Worm (Caenorhabditis elegans) whole organism, L3 larva: ENCODE results near the gene Y4C6B.3.

Source experiments
- R02D3.7 ChIP-seq: fragments of 150-350 bp; optimal IDR thresholded peaks from 2 replicates; lab custom pipeline; 2014; ENCODE audit warnings: missing biosample characterization, missing genetic modification characterization
- ZK546.5 ChIP-seq: sonication (generic microtip); optimal IDR thresholded peaks from 2 replicates; lab custom pipeline; 2017; ENCODE audit warnings: missing biosample characterization, missing genetic modification characterization
- aly-2 ChIP-seq: fragments of 150-350 bp; optimal IDR thresholded peaks from 2 replicates; lab custom pipeline; 2014; ENCODE audit warnings: missing biosample characterization, missing genetic modification characterization
- ceh-16 ChIP-seq: sonication (generic microtip); optimal IDR thresholded peaks from 2 replicates; lab custom pipeline; 2017; ENCODE audit warnings: missing biosample characterization, missing genetic modification characterization
- ceh-82 ChIP-seq: fragments of 150-350 bp; optimal IDR thresholded peaks from 2 replicates; lab custom pipeline; 2014; ENCODE audit warnings: missing biosample characterization, missing genetic modification characterization
- ceh-9 ChIP-seq: sonication (generic microtip); optimal IDR thresholded peaks from 2 replicates; lab custom pipeline; 2018; ENCODE audit warnings: missing biosample characterization, missing genetic modification characterization
- daf-12 ChIP-seq: fragments of 150-350 bp; optimal IDR thresholded peaks from 2 replicates; lab custom pipeline; 2014; ENCODE audit warnings: missing biosample characterization, missing genetic modification reagents, missing genetic modification characterization
- egl-27 ChIP-seq: sonication (generic microtip); optimal IDR thresholded peaks from 4 replicates; lab custom pipeline; 2017; ENCODE audit warnings: missing biosample characterization, missing genetic modification reagents, missing genetic modification characterization
- elt-1 ChIP-seq: fragments of 150-350 bp; optimal IDR thresholded peaks from 2 replicates; lab custom pipeline; 2014; ENCODE audit warnings: missing biosample characterization, missing genetic modification characterization
- elt-2 ChIP-seq: sonication (generic microtip); optimal IDR thresholded peaks from 2 replicates; lab custom pipeline; 2016; ENCODE audit warnings: missing genetic modification reagents, mild to moderate bottlenecking, missing genetic modification characterization, missing compliant biosample characterization
- elt-3 ChIP-seq, 3 experiments: fragments of 150-350 bp in 1 of 3; sonication (generic microtip) in 2 of 3; optimal IDR thresholded peaks; 2 replicates in 2 of 3; 4 replicates in 1 of 3; lab custom pipeline; 2014 to 2017; ENCODE audit warnings: missing biosample characterization in 3 of 3, missing genetic modification characterization in 3 of 3
- eor-1 ChIP-seq, 2 experiments: fragments of 150-350 bp; optimal IDR thresholded peaks; 2 replicates each; lab custom pipeline; 2014 to 2018; ENCODE audit warnings: missing biosample characterization in 2 of 2, missing genetic modification characterization in 2 of 2
- fkh-10 ChIP-seq: sonication (generic microtip); optimal IDR thresholded peaks from 2 replicates; lab custom pipeline; 2017; ENCODE audit warnings: missing biosample characterization, missing genetic modification reagents, missing genetic modification characterization
- fkh-2 ChIP-seq: fragments of 150-350 bp; optimal IDR thresholded peaks from 2 replicates; lab custom pipeline; 2014; ENCODE audit warnings: missing biosample characterization, missing genetic modification reagents, missing genetic modification characterization
- fos-1 ChIP-seq: fragments of 150-350 bp; optimal IDR thresholded peaks from 2 replicates; lab custom pipeline; 2014; ENCODE audit warnings: missing biosample characterization, missing genetic modification characterization
- jun-1 ChIP-seq: fragments of 150-350 bp; optimal IDR thresholded peaks from 2 replicates; lab custom pipeline; 2014; ENCODE audit warnings: missing biosample characterization, missing genetic modification reagents, missing genetic modification characterization
- lin-15B ChIP-seq: fragments of 150-350 bp; optimal IDR thresholded peaks from 2 replicates; lab custom pipeline; 2014; ENCODE audit warnings: missing biosample characterization, missing genetic modification characterization
- lin-39 ChIP-seq: fragments of 150-350 bp; optimal IDR thresholded peaks from 2 replicates; lab custom pipeline; 2018; ENCODE audit warnings: missing biosample characterization, missing genetic modification reagents, missing genetic modification characterization
- lsy-12 ChIP-seq: sonication (generic microtip); optimal IDR thresholded peaks from 2 replicates; lab custom pipeline; 2016; ENCODE audit warnings: mild to moderate bottlenecking, missing genetic modification characterization, missing compliant biosample characterization
- mdl-1 ChIP-seq: fragments of 150-350 bp; optimal IDR thresholded peaks from 2 replicates; lab custom pipeline; 2014; ENCODE audit warnings: missing biosample characterization, missing genetic modification characterization
- mml-1 ChIP-seq: fragments of 150-350 bp; sonication (generic microtip); optimal IDR thresholded peaks from 3 replicates; lab custom pipeline; 2014; ENCODE audit warnings: missing biosample characterization, missing genetic modification characterization
- nfya-1 ChIP-seq: sonication (generic microtip); optimal IDR thresholded peaks from 2 replicates; lab custom pipeline; 2017; ENCODE audit warnings: missing genetic modification characterization, mild to moderate bottlenecking, missing compliant biosample characterization, antibody characterized with exemption, moderate library complexity; ENCODE audit not compliant: insufficient read depth
- nhr-11 ChIP-seq: fragments of 150-350 bp; optimal IDR thresholded peaks from 2 replicates; lab custom pipeline; 2014; ENCODE audit warnings: missing biosample characterization, missing genetic modification characterization
- nhr-12 ChIP-seq: fragments of 150-350 bp; optimal IDR thresholded peaks from 2 replicates; lab custom pipeline; 2014; ENCODE audit warnings: missing biosample characterization, missing genetic modification characterization
- nhr-23 ChIP-seq: fragments of 150-350 bp; optimal IDR thresholded peaks from 2 replicates; lab custom pipeline; 2014; ENCODE audit warnings: missing biosample characterization, missing genetic modification reagents, missing genetic modification characterization
- nhr-237 ChIP-seq: fragments of 150-350 bp; optimal IDR thresholded peaks from 2 replicates; lab custom pipeline; 2014; ENCODE audit warnings: missing biosample characterization, missing genetic modification characterization
- nhr-25 ChIP-seq: sonication (generic microtip); optimal IDR thresholded peaks from 2 replicates; lab custom pipeline; 2017; ENCODE audit warnings: missing biosample characterization, missing genetic modification characterization
- nhr-28 ChIP-seq: fragments of 150-350 bp; optimal IDR thresholded peaks from 2 replicates; lab custom pipeline; 2014; ENCODE audit warnings: missing biosample characterization, missing genetic modification characterization
- nhr-43 ChIP-seq: sonication (generic microtip); optimal IDR thresholded peaks from 2 replicates; lab custom pipeline; 2016; ENCODE audit warnings: mild to moderate bottlenecking, missing genetic modification characterization, missing compliant biosample characterization; ENCODE audit not compliant: poor library complexity, severe bottlenecking
- nhr-76 ChIP-seq: fragments of 150-350 bp; sonication (generic microtip); optimal IDR thresholded peaks from 5 replicates; lab custom pipeline; 2014; ENCODE audit warnings: missing biosample characterization, missing genetic modification characterization
- pha-4 ChIP-seq: fragments of 150-350 bp; optimal IDR thresholded peaks from 2 replicates; lab custom pipeline; 2014; ENCODE audit warnings: missing biosample characterization, missing genetic modification reagents, missing genetic modification characterization
- pqm-1 ChIP-seq: fragments of 150-350 bp; optimal IDR thresholded peaks from 2 replicates; lab custom pipeline; 2017; ENCODE audit warnings: missing biosample characterization, missing genetic modification characterization, inconsistent platforms
- sea-2 ChIP-seq: fragments of 150-350 bp; sonication (generic microtip); optimal IDR thresholded peaks from 4 replicates; lab custom pipeline; 2014; ENCODE audit warnings: missing biosample characterization, missing genetic modification reagents, missing genetic modification characterization
- skn-1 ChIP-seq: fragments of 150-350 bp; optimal IDR thresholded peaks from 2 replicates; lab custom pipeline; 2014; ENCODE audit warnings: missing biosample characterization, missing genetic modification characterization
- snpc-4 ChIP-seq: fragments of 150-350 bp; optimal IDR thresholded peaks from 2 replicates; lab custom pipeline; 2014; ENCODE audit warnings: missing biosample characterization, missing genetic modification characterization
- ztf-11 ChIP-seq: fragments of 150-350 bp; optimal IDR thresholded peaks from 2 replicates; lab custom pipeline; 2014; ENCODE audit warnings: missing biosample characterization, missing genetic modification characterization
- ztf-4 ChIP-seq: fragments of 150-350 bp; optimal IDR thresholded peaks from 2 replicates; lab custom pipeline; 2014; ENCODE audit warnings: missing biosample characterization, missing genetic modification characterization

Gene Y4C6B.3

ce11 chrIV:5337649-5338048, 5.4 kb downstream of the Y4C6B.3 start:
- TF ChIP-seq nhr-11 (tag; lab: Kevin White, UChicago) (no peak), mml-1 (no peak), eor-1 (tag; optimal IDR thresholded peaks at IDR 0.05; lab: Kevin White, UChicago) (no peak), nhr-237 (tag; lab: Kevin White, UChicago) (no peak), nhr-12 (tag; lab: Kevin White, UChicago) (no peak), pha-4 (no peak)

- TF ChIP-seq elt-3 (tag; optimal IDR thresholded peaks at IDR 0.05; lab: Kevin White, UChicago): peak in 1 of 3 experiments; percentile 24
- TF ChIP-seq aly-2 (tag; lab: Kevin White, UChicago): no peak
Measured at ce11 chrIV:5339255-5339654, 7.0 kb downstream of the Y4C6B.3 start, which contains the start of gene Y4C6B.2. Gene Y4C6B.2 (plus strand): TSS chrIV:5339574.

- TF ChIP-seq daf-12 (no peak), nhr-237 (tag; lab: Kevin White, UChicago) (no peak), sea-2 (no peak), nhr-12 (tag; lab: Kevin White, UChicago) (no peak), R02D3.7 (tag; lab: Kevin White, UChicago) (no peak), ztf-4 (no peak), elt-2 (peak; percentile 30), ztf-11 (tag; lab: Kevin White, UChicago) (no peak), elt-1 (tag; lab: Kevin White, UChicago) (no peak), pqm-1 (tag; lab: Kevin White, UChicago) (peak; percentile 22), ceh-9 (tag; lab: Kevin White, UChicago) (no peak), eor-1 (tag; optimal IDR thresholded peaks at IDR 0.05; lab: Kevin White, UChicago) (no peak), nhr-25 (tag; lab: Kevin White, UChicago) (no peak), snpc-4 (tag; lab: Kevin White, UChicago) (no peak), nfya-1 (tag; lab: Kevin White, UChicago) (peak; percentile 13), fkh-10 (no peak), jun-1 (tag; lab: Kevin White, UChicago) (no peak), egl-27 (no peak), nhr-23 (tag; lab: Kevin White, UChicago) (no peak), mdl-1 (no peak), mml-1 (no peak), nhr-43 (peak; percentile 17), skn-1 (tag; lab: Kevin White, UChicago) (no peak), nhr-76 (tag; lab: Kevin White, UChicago) (no peak), fos-1 (tag; lab: Kevin White, UChicago) (no peak), ZK546.5 (tag; lab: Kevin White, UChicago) (no peak), nhr-28 (tag; lab: Kevin White, UChicago) (no peak), ceh-82 (tag; lab: Kevin White, UChicago) (no peak), lin-39 (no peak), lin-15B (no peak)
Measured at ce11 chrIV:5344168-5344567, 11.9 kb downstream of the Y4C6B.3 start.

ce11 chrIV:5350480-5351193, 18.4 kb downstream of the Y4C6B.3 start, which contains the start of gene gba-4:
Gene gba-4 (minus strand): TSS chrIV:5350897.
- TF ChIP-seq pqm-1 (tag; lab: Kevin White, UChicago): peak; percentile 42
- peak; percentile 81 for TF ChIP-seq elt-2

ce11 chrIV:5353364-5353763, 21.1 kb downstream of the Y4C6B.3 start, which contains the start of gene Y4C6B.7:
Gene Y4C6B.7 (minus strand): TSS chrIV:5353464.
- TF ChIP-seq ztf-4 (no peak), fkh-2 (tag; lab: Kevin White, UChicago) (no peak), daf-12 (no peak), nhr-76 (tag; lab: Kevin White, UChicago) (no peak), fos-1 (tag; lab: Kevin White, UChicago) (no peak), elt-3 (tag; optimal IDR thresholded peaks at IDR 0.05; lab: Kevin White, UChicago) (no peak), ceh-16 (tag; lab: Kevin White, UChicago) (no peak), egl-27 (no peak), nhr-12 (tag; lab: Kevin White, UChicago) (no peak), lsy-12 (tag; lab: Kevin White, UChicago) (no peak), nhr-25 (tag; lab: Kevin White, UChicago) (no peak)
